Fruit fly (Drosophila melanogaster) whole organism, embryonic: ENCODE measurements around the gene zye.

ENCODE experiments used
- Adf1 ChIP-seq: fragments of 200-800 bp; sonication (Bioruptor generic); IDR thresholded peaks from 2 replicates; pipeline ENCODE4 v1.3.6; 2022; ENCODE audit warnings: missing biosample characterization, missing genetic modification characterization
- Atf3 ChIP-seq: fragments of 200-800 bp; sonication (Bioruptor generic); optimal IDR thresholded peaks from 3 replicates; lab custom pipeline; 2016; ENCODE audit warnings: missing biosample characterization, missing genetic modification characterization
- CG11085 ChIP-seq: fragments of 200-800 bp; sonication (Bioruptor generic); IDR thresholded peaks from 2 replicates; pipeline ENCODE4 v1.3.6; 2022; ENCODE audit warnings: missing biosample characterization, missing genetic modification characterization
- CG11560 ChIP-seq: fragments of 200-800 bp; sonication (Bioruptor generic); IDR thresholded peaks from 3 replicates; pipeline ENCODE4 v1.3.6; 2022; ENCODE audit warnings: missing biosample characterization, missing genetic modification characterization
- CG12155 ChIP-seq: fragments of 200-800 bp; sonication (Bioruptor generic); optimal IDR thresholded peaks from 3 replicates; lab custom pipeline; 2016; ENCODE audit warnings: missing biosample characterization, missing genetic modification characterization
- CG12236 ChIP-seq: fragments of 200-800 bp; sonication (Bioruptor generic); optimal IDR thresholded peaks from 2 replicates; lab custom pipeline; 2016; ENCODE audit warnings: missing biosample characterization, missing genetic modification characterization
- CG13775 ChIP-seq: fragments of 200-800 bp; sonication (Bioruptor generic); optimal IDR thresholded peaks from 3 replicates; lab custom pipeline; 2017; ENCODE audit warnings: missing biosample characterization, mild to moderate bottlenecking, missing genetic modification characterization
- CG15269 ChIP-seq: fragments of 200-800 bp; sonication (Bioruptor generic); optimal IDR thresholded peaks from 2 replicates; lab custom pipeline; 2018; ENCODE audit warnings: missing biosample characterization, mild to moderate bottlenecking, missing genetic modification characterization, moderate library complexity
- CG15601 ChIP-seq: fragments of 200-800 bp; sonication (Bioruptor generic); optimal IDR thresholded peaks from 3 replicates; lab custom pipeline; 2019; ENCODE audit warnings: missing biosample characterization, mild to moderate bottlenecking, missing genetic modification characterization, moderate library complexity
- CG15696 ChIP-seq: fragments of 200-800 bp; sonication (Bioruptor generic); optimal IDR thresholded peaks from 2 replicates; lab custom pipeline; 2019; ENCODE audit warnings: missing biosample characterization, mild to moderate bottlenecking, missing genetic modification characterization, moderate library complexity
- CG17359 ChIP-seq: fragments of 200-800 bp; sonication (Bioruptor generic); optimal IDR thresholded peaks from 3 replicates; lab custom pipeline; 2018; ENCODE audit warnings: missing biosample characterization, mild to moderate bottlenecking, missing genetic modification characterization, moderate library complexity
- CG17802 ChIP-seq: fragments of 200-800 bp; sonication (Bioruptor generic); optimal IDR thresholded peaks from 2 replicates; lab custom pipeline; 2018; ENCODE audit warnings: missing biosample characterization, mild to moderate bottlenecking, missing genetic modification characterization, moderate library complexity
- CG5245 ChIP-seq: fragments of 200-800 bp; sonication (Bioruptor generic); optimal IDR thresholded peaks from 3 replicates; lab custom pipeline; 2016; ENCODE audit warnings: missing biosample characterization, missing genetic modification characterization
- CG6813 ChIP-seq: fragments of 200-800 bp; sonication (Bioruptor generic); optimal IDR thresholded peaks from 2 replicates; lab custom pipeline; 2017; ENCODE audit warnings: missing biosample characterization, missing genetic modification characterization, mild to moderate bottlenecking, moderate library complexity, missing genetic modification reagents
- CG6854 ChIP-seq: fragments of 200-800 bp; sonication (Bioruptor generic); optimal IDR thresholded peaks from 3 replicates; lab custom pipeline; 2017; ENCODE audit warnings: missing biosample characterization, mild to moderate bottlenecking, missing genetic modification characterization
- CG8281 ChIP-seq: fragments of 200-800 bp; sonication (Bioruptor generic); optimal IDR thresholded peaks from 2 replicates; lab custom pipeline; 2018; ENCODE audit warnings: missing biosample characterization, mild to moderate bottlenecking, missing genetic modification characterization, moderate library complexity
- CG8290 ChIP-seq, 3 experiments: fragments of 200-800 bp; sonication (Bioruptor generic); optimal IDR thresholded peaks; 2 replicates each; lab custom pipeline; 2016 to 2019; ENCODE audit warnings: missing biosample characterization in 3 of 3, missing genetic modification characterization in 3 of 3, mild to moderate bottlenecking in 2 of 3, moderate library complexity in 1 of 3
- CG9727 ChIP-seq: fragments of 200-800 bp; sonication (Bioruptor generic); optimal IDR thresholded peaks from 3 replicates; lab custom pipeline; 2017; ENCODE audit warnings: missing biosample characterization, mild to moderate bottlenecking, missing genetic modification characterization
- Dek ChIP-seq: fragments of 200-800 bp; sonication (Bioruptor generic); optimal IDR thresholded peaks from 3 replicates; lab custom pipeline; 2019; ENCODE audit warnings: missing biosample characterization, mild to moderate bottlenecking, missing genetic modification characterization, moderate library complexity
- Dfd ChIP-seq, 2 experiments: fragments of >200 bp; optimal IDR thresholded peaks; 2 replicates each; lab custom pipeline; 2017; ENCODE audit warnings: missing biosample characterization in 2 of 2, missing genetic modification characterization in 2 of 2
- Dip2 ChIP-seq: fragments of 200-800 bp; sonication (Bioruptor generic); IDR thresholded peaks from 2 replicates; pipeline ENCODE4 v1.3.6; 2022; ENCODE audit warnings: missing biosample characterization, missing genetic modification characterization
- HLH4C ChIP-seq: fragments of 200-800 bp; sonication (Bioruptor generic); IDR thresholded peaks from 3 replicates; pipeline ENCODE4 v1.3.6; 2022; ENCODE audit warnings: missing biosample characterization, missing genetic modification characterization; ENCODE audit not compliant: partially characterized antibody
- Hsf ChIP-seq: fragments of 200-800 bp; sonication (Bioruptor generic); optimal IDR thresholded peaks from 3 replicates; lab custom pipeline; 2016; ENCODE audit warnings: missing biosample characterization, missing genetic modification characterization
- Ravus ChIP-seq: fragments of 200-800 bp; sonication (Bioruptor generic); IDR thresholded peaks from 2 replicates; pipeline ENCODE4 v1.3.6; 2022; ENCODE audit warnings: missing biosample characterization, missing genetic modification characterization
- Ssrp ChIP-seq: fragments of 200-800 bp; sonication (Bioruptor generic); optimal IDR thresholded peaks from 2 replicates; lab custom pipeline; 2018; ENCODE audit warnings: missing biosample characterization, mild to moderate bottlenecking, missing genetic modification characterization, moderate library complexity
- Vsx1 ChIP-seq: fragments of 200-800 bp; sonication (Bioruptor generic); optimal IDR thresholded peaks from 2 replicates; lab custom pipeline; 2017; ENCODE audit warnings: missing biosample characterization, mild to moderate bottlenecking, missing genetic modification characterization, missing genetic modification reagents
- ase ChIP-seq: fragments of 200-800 bp; sonication (Bioruptor generic); IDR thresholded peaks from 3 replicates; pipeline ENCODE4 v1.3.6; 2022; ENCODE audit warnings: missing biosample characterization, missing genetic modification characterization
- ato ChIP-seq: fragments of 200-800 bp; sonication (Bioruptor generic); IDR thresholded peaks from 2 replicates; pipeline ENCODE4 v1.3.6; 2022; ENCODE audit warnings: missing biosample characterization, missing genetic modification characterization; ENCODE audit not compliant: partially characterized antibody
- bbx ChIP-seq: fragments of 200-800 bp; sonication (Bioruptor generic); IDR thresholded peaks from 2 replicates; pipeline ENCODE4 v1.3.6; 2022; ENCODE audit warnings: missing biosample characterization, missing genetic modification characterization; ENCODE audit not compliant: partially characterized antibody
- btn ChIP-seq: fragments of 200-800 bp; sonication (Bioruptor generic); optimal IDR thresholded peaks from 2 replicates; lab custom pipeline; 2016; ENCODE audit warnings: missing biosample characterization, missing genetic modification characterization
- chm ChIP-seq: fragments of 200-800 bp; sonication (Bioruptor generic); IDR thresholded peaks from 2 replicates; pipeline ENCODE4 v1.3.6; 2022; ENCODE audit warnings: missing biosample characterization, missing genetic modification characterization
- dimm ChIP-seq: fragments of 200-800 bp; sonication (Bioruptor generic); IDR thresholded peaks from 2 replicates; pipeline ENCODE4 v1.3.6; 2022; ENCODE audit warnings: missing biosample characterization, missing genetic modification characterization
- dpn ChIP-seq, 2 experiments: fragments of 200-800 bp; sonication (Bioruptor generic); optimal IDR thresholded peaks; 3 replicates each; lab custom pipeline; 2016; ENCODE audit warnings: missing biosample characterization in 2 of 2, missing genetic modification characterization in 2 of 2
- esg ChIP-seq: fragments of 200-800 bp; sonication (Bioruptor generic); conservative IDR thresholded peaks from 2 replicates; pipeline ENCODE4 v1.3.6; 2022; ENCODE audit warnings: missing biosample characterization, missing genetic modification characterization
- exex ChIP-seq: fragments of 200-800 bp; sonication (Bioruptor generic); optimal IDR thresholded peaks from 4 replicates; lab custom pipeline; 2018; ENCODE audit warnings: missing biosample characterization, mild to moderate bottlenecking, missing genetic modification characterization, moderate library complexity
- gro ChIP-seq: fragments of 200-800 bp; sonication (Bioruptor generic); optimal IDR thresholded peaks from 2 replicates; lab custom pipeline; 2016; ENCODE audit warnings: missing biosample characterization, missing genetic modification characterization
- lmd ChIP-seq: fragments of 200-800 bp; sonication (Bioruptor generic); IDR thresholded peaks from 2 replicates; pipeline ENCODE4 v1.3.6; 2022; ENCODE audit warnings: missing biosample characterization, missing genetic modification characterization
- lov ChIP-seq, 2 experiments: fragments of 200-800 bp in 1 of 2; fragments of >200 bp in 1 of 2; sonication (Bioruptor generic) in 1 of 2; IDR thresholded peaks in 1 of 2; optimal IDR thresholded peaks in 1 of 2; 2 replicates in 1 of 2; 3 replicates in 1 of 2; pipeline versions ENCODE4 v1.3.6 to Lab custom; 2017 to 2022; ENCODE audit warnings: missing biosample characterization in 1 of 2, missing genetic modification characterization in 1 of 2
- mam ChIP-seq: fragments of 200-800 bp; sonication (Bioruptor generic); optimal IDR thresholded peaks from 3 replicates; lab custom pipeline; 2016; ENCODE audit warnings: missing biosample characterization, missing genetic modification characterization
- pb ChIP-seq: fragments of 200-800 bp; sonication (Bioruptor generic); optimal IDR thresholded peaks from 3 replicates; lab custom pipeline; 2016; ENCODE audit warnings: missing biosample characterization, missing genetic modification characterization
- slbo ChIP-seq: fragments of 200-800 bp; sonication (Bioruptor generic); IDR thresholded peaks from 2 replicates; pipeline ENCODE4 v1.3.6; 2022; ENCODE audit warnings: missing biosample characterization, missing genetic modification characterization
- so ChIP-seq: fragments of 200-800 bp; sonication (Bioruptor generic); IDR thresholded peaks from 3 replicates; pipeline ENCODE4 v1.3.6; 2022; ENCODE audit warnings: missing biosample characterization, missing genetic modification characterization
- sr ChIP-seq: fragments of 200-800 bp; sonication (Bioruptor generic); IDR thresholded peaks from 3 replicates; pipeline ENCODE4 v1.3.6; 2022; ENCODE audit warnings: missing biosample characterization, missing genetic modification characterization
- tap ChIP-seq: fragments of 200-800 bp; optimal IDR thresholded peaks from 3 replicates; lab custom pipeline; 2019; ENCODE audit warnings: missing biosample characterization, mild to moderate bottlenecking, missing genetic modification characterization, moderate library complexity
- tgo ChIP-seq: fragments of 200-800 bp; sonication (Bioruptor generic); IDR thresholded peaks from 3 replicates; pipeline ENCODE4 v1.3.6; 2022; ENCODE audit warnings: missing biosample characterization, missing genetic modification characterization
- trh ChIP-seq: fragments of 200-800 bp; sonication (Bioruptor generic); optimal IDR thresholded peaks from 2 replicates; lab custom pipeline; 2016; ENCODE audit warnings: missing biosample characterization, missing genetic modification characterization
- tx ChIP-seq: fragments of 200-800 bp; sonication (Bioruptor generic); optimal IDR thresholded peaks from 2 replicates; lab custom pipeline; 2016; ENCODE audit warnings: missing biosample characterization, missing genetic modification characterization
- wor ChIP-seq: fragments of 200-800 bp; sonication (Bioruptor generic); IDR thresholded peaks from 2 replicates; pipeline ENCODE4 v1.3.6; 2022; ENCODE audit warnings: missing biosample characterization, missing genetic modification characterization

zye gene

dm6 chr3L:20444815-20445519 is 31.6 kb downstream of the zye start (continued):
- TF ChIP-seq exex, result peak; percentile 17
- peak; percentile 91 for TF ChIP-seq tgo (GFP tag; lab: Robert Waterston, UW)
- TF ChIP-seq dpn (GFP tag; optimal IDR thresholded peaks at IDR 0.05; lab: Kevin White, UChicago), result peak; percentile 24 to 89
- peak; percentile 89 for TF ChIP-seq slbo (GFP tag; lab: Robert Waterston, UW)
- peak; percentile 84 for TF ChIP-seq tap (tag; lab: Kevin White, UChicago)
- TF ChIP-seq CG15696 (tag; lab: Kevin White, UChicago), result peak; percentile 43
- peak; percentile 87 for TF ChIP-seq CG9727
- peak; percentile 54 for TF ChIP-seq Adf1 (GFP tag; lab: Robert Waterston, UW)
- TF ChIP-seq tx (GFP tag; lab: Kevin White, UChicago), result peak; percentile 10
- peak; percentile 73 for TF ChIP-seq CG11085 (GFP tag; lab: Robert Waterston, UW)
- no peak for TF ChIP-seq CG12236 (GFP tag; lab: Kevin White, UChicago)
- TF ChIP-seq gro, result no peak
- TF ChIP-seq btn, result no peak
- peak; percentile 48 for TF ChIP-seq CG8290 (GFP tag; optimal IDR thresholded peaks at IDR 0.05; lab: Kevin White, UChicago)
- TF ChIP-seq CG8290 (tag; optimal IDR thresholded peaks at IDR 0.05; lab: Kevin White, UChicago), result peak; percentile 0 to 82
- TF ChIP-seq Dfd (GFP tag; optimal IDR thresholded peaks at IDR 0.05; lab: Kevin White, UChicago), result no peak
- TF ChIP-seq so, result peak; percentile 91
- TF ChIP-seq Ravus (GFP tag; lab: Robert Waterston, UW), result peak; percentile 80
- TF ChIP-seq bbx (GFP tag; lab: Robert Waterston, UW), result 0 out of 2 replicates have a peak, but pooled peaks have one; percentile 32
- 0 out of 3 replicates have a peak, but pooled peaks have one; percentile 48 for TF ChIP-seq CG11560
- TF ChIP-seq pb (GFP tag; lab: Kevin White, UChicago), result no peak
- TF ChIP-seq chm, result peak; percentile 93
- TF ChIP-seq esg, result peak; percentile 89
- peak; percentile 75 for TF ChIP-seq Vsx1
- peak; percentile 81 for TF ChIP-seq wor (GFP tag; lab: Robert Waterston, UW)
- TF ChIP-seq trh, result peak; percentile 78
- peak; percentile 17 for TF ChIP-seq Atf3 (GFP tag; lab: Kevin White, UChicago)
- peak; percentile 91 for TF ChIP-seq lmd (GFP tag; lab: Robert Waterston, UW)
- TF ChIP-seq dimm (GFP tag; lab: Robert Waterston, UW), result peak; percentile 66; the same call in 1 of the 2 replicates
- TF ChIP-seq Dip2 (GFP tag; lab: Robert Waterston, UW), result peak; percentile 30; the same call in 1 of the 2 replicates
- TF ChIP-seq CG6813 (GFP tag; lab: Kevin White, UChicago), result peak; percentile 85
- peak; percentile 82 for TF ChIP-seq Ssrp (tag; lab: Kevin White, UChicago)
- TF ChIP-seq lov (optimal IDR thresholded peaks at IDR 0.05; lab: Kevin White, UChicago), result no peak
- TF ChIP-seq lov (GFP tag; IDR thresholded peaks at IDR 0.05; lab: Robert Waterston, UW), result peak; percentile 89
- TF ChIP-seq CG17359, result peak; percentile 90
- peak; percentile 94 for TF ChIP-seq ase (GFP tag; lab: Robert Waterston, UW)
- TF ChIP-seq Dek (tag; lab: Kevin White, UChicago), result peak; percentile 66
- TF ChIP-seq CG6854 (GFP tag; lab: Kevin White, UChicago), result peak; percentile 62
- peak; percentile 79 for TF ChIP-seq CG13775 (GFP tag; lab: Kevin White, UChicago)
- TF ChIP-seq CG17802, result peak; percentile 43
- TF ChIP-seq CG12155, result peak; percentile 56
- no peak for TF ChIP-seq ato (GFP tag; lab: Robert Waterston, UW)
- TF ChIP-seq CG15269 (tag; lab: Kevin White, UChicago), result peak; percentile 89
- peak; percentile 62 for TF ChIP-seq CG15601
- TF ChIP-seq CG8281, result peak; percentile 57
- TF ChIP-seq CG5245 (GFP tag; lab: Kevin White, UChicago), result peak; percentile 80
- TF ChIP-seq Hsf, result peak; percentile 58
- TF ChIP-seq mam (GFP tag; lab: Kevin White, UChicago), result peak; percentile 44
- TF ChIP-seq sr (GFP tag; lab: Robert Waterston, UW), result peak; percentile 52; the same call in 1 of the 3 replicates
- TF ChIP-seq HLH4C (GFP tag; lab: Robert Waterston, UW), result peak; percentile 45; the same call in 1 of the 3 replicates
